Fruit fly (Drosophila melanogaster): Measurements from ENCODE around the gene pll.

- TF ChIP-seq ey (GFP tag; optimal IDR thresholded peaks at IDR 0.05) (no peak), woc (GFP tag; optimal IDR thresholded peaks at IDR 0.05) (no peak), fru (GFP tag; optimal IDR thresholded peaks at IDR 0.05) (no peak), Myc (optimal IDR thresholded peaks at IDR 0.05) (no peak), tai (GFP tag; optimal IDR thresholded peaks at IDR 0.05) (no peak), foxo (GFP tag; optimal IDR thresholded peaks at IDR 0.05) (no peak), psq (GFP tag; optimal IDR thresholded peaks at IDR 0.05) (no peak), Rel (GFP tag; optimal IDR thresholded peaks at IDR 0.05) (no peak), Rel (tag; optimal IDR thresholded peaks at IDR 0.05) (no peak), h (GFP tag; optimal IDR thresholded peaks at IDR 0.05) (no peak), usp (GFP tag; optimal IDR thresholded peaks at IDR 0.05) (no peak), br (GFP tag; optimal IDR thresholded peaks at IDR 0.05) (no peak)
Observed at dm6 chr3R:27253921-27254376, 967 bp upstream of the pll start.
